Worm (Caenorhabditis elegans): ENCODE data around the gene ZK673.1.

Gene ZK673.1

DNA sequence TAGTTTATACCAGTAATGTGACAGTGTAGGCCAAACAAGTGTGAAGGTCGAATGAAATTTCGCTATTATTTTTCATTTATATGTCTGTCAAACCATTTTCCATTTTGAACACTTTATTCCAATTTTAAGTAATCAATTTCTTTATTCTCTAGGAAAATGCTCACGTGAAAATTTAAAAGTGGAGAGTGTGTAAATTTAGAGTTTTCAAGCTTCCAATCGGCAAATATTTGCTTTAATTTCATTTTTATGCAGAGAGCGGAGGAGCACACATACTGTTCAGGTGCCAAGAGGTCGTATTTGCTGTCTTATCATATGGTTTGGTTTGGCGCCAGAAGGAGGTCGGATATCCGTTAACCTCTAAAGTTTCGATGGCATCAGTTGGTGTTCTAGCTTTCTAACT lies 3.9 kb downstream of the ZK673.1 start:
- TF ChIP-seq scrt-1 (GFP tag; IDR thresholded peaks at IDR 0.05) (no peak), sea-1 (GFP tag; conservative IDR thresholded peaks at IDR 0.05) (no peak)

DNA sequence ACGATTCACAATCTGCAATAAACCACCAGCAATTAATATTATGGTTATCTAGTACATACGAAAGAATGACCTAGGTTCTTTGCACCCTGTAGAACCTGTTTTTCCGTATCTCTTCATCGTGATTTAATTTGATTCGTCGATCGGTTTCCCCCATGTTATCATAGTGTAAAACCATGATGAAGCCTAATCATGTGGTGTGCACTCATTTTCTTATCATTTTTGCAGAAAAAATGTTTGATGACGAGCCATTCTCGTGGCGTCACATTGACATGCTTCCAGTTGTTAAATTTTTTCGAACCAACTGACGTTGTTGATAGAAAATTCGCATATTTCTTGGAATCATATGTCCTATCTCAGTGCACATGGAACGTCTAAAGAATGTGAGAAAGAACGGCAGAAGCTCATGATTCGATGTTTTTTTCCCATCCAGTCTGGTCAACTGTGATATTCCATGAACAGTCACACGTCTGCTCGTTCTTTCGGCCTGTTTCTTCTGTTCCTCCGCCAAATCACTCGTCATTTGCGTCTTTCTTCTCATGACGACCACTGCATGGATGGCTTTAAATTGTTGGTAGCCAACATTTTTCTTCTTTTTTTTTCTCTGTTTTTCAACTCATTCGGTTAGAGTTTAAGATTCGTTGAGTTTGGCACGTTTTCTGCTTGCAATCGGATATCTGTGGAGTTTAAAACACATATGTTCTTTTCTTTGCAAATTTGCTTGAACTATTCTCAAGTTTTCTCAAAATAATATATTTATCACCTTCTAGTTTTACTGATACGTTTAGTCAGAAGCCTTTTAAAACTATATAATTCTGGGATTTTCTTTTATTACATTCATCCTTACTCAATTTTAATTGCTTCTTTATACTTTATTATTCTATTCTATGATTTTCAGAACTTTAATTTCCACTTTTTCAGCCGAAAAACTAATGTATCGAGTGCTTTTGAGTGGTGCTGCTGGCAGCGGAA lies 4.7 kb downstream of the ZK673.1 start, which contains the start of gene ZK673.2:
TSS of gene ZK673.2 (plus strand) at position 919 of the 969 bp plus-strand sequence.
- TF ChIP-seq pes-1 (GFP tag; IDR thresholded peaks at IDR 0.05) (no peak), F13C5.2 (tag; optimal IDR thresholded peaks at IDR 0.05) (no peak), ceh-13 (GFP tag; optimal IDR thresholded peaks at IDR 0.05) (no peak), hnd-1 (tag; optimal IDR thresholded peaks at IDR 0.05) (no peak), tbx-11 (GFP tag; IDR thresholded peaks at IDR 0.05) (no peak), scrt-1 (GFP tag; IDR thresholded peaks at IDR 0.05) (no peak), B0310.2 (tag; optimal IDR thresholded peaks at IDR 0.05) (no peak)

DNA sequence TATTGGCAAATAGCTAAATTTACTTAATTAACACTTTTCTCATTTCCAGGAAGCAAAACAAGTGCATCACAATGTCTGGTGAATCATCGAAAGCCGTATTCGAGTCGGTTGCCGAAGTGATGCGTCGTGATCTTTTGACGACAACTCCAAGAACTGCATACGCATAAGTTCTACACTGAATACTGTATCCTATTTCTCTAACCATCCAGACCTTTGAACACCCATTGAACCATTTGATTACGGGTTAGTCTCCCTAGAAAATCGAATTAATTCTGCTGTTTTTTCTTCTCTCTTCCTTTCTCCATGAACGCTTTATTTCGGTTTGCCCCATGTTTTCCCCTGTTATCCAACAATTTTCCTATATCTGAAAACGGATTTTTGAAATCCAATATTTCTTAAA lies 6.8 kb downstream of the ZK673.1 start, which contains the start of gene lin-56:
TSS of gene lin-56 (plus strand) at position 301 of the 400 bp plus-strand sequence.
- TF ChIP-seq tbx-37 (GFP tag; conservative IDR thresholded peaks at IDR 0.05) (no peak), tra-4 (tag; optimal IDR thresholded peaks at IDR 0.05) (no peak), aly-1 (tag; optimal IDR thresholded peaks at IDR 0.05) (no peak), scrt-1 (GFP tag; IDR thresholded peaks at IDR 0.05) (no peak), pes-1 (GFP tag; IDR thresholded peaks at IDR 0.05) (no peak), B0310.2 (tag; optimal IDR thresholded peaks at IDR 0.05) (no peak), hnd-1 (tag; optimal IDR thresholded peaks at IDR 0.05) (no peak), hmbx-1 (tag; optimal IDR thresholded peaks at IDR 0.05) (no peak), ets-7 (tag; optimal IDR thresholded peaks at IDR 0.05) (no peak), flt-1 (GFP tag; IDR thresholded peaks at IDR 0.05) (no peak), hmg-4 (GFP tag; optimal IDR thresholded peaks at IDR 0.05) (no peak), F13C5.2 (tag; optimal IDR thresholded peaks at IDR 0.05) (no peak), tbx-11 (GFP tag; IDR thresholded peaks at IDR 0.05) (no peak), sea-1 (GFP tag; conservative IDR thresholded peaks at IDR 0.05) (no peak), ceh-36 (tag; optimal IDR thresholded peaks at IDR 0.05) (no peak), ama-1 (optimal IDR thresholded peaks at IDR 0.05) (no peak), ceh-13 (GFP tag; optimal IDR thresholded peaks at IDR 0.05) (no peak)

DNA sequence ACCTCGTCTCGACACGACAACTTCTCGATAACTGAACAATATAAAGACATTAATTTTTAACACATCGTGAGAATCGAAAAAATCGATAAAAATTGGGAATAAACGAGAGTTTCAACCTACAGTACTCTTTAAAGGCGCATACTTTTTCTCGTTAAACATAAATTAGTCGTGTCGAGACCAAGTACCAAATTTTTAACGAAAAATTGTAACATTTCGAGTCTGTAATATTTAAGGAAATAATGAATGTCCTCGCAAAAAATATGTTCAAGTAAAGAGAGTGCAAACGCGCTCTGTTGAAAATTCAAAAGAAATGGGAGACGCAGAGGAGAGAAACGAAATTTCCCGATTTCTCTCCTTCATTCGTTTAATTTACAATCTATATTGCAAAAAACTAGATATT lies 7.4 kb downstream of the ZK673.1 start:
- TF ChIP-seq ceh-13 (GFP tag; optimal IDR thresholded peaks at IDR 0.05): no peak
- no peak for TF ChIP-seq aly-1 (tag; optimal IDR thresholded peaks at IDR 0.05)
- TF ChIP-seq hmg-4 (GFP tag; optimal IDR thresholded peaks at IDR 0.05): no peak
- TF ChIP-seq ama-1 (optimal IDR thresholded peaks at IDR 0.05): no peak
- TF ChIP-seq pes-1 (GFP tag; IDR thresholded peaks at IDR 0.05): no peak
- TF ChIP-seq tbx-37 (GFP tag; conservative IDR thresholded peaks at IDR 0.05): no peak
- TF ChIP-seq tra-4 (tag; optimal IDR thresholded peaks at IDR 0.05): no peak
- no peak for TF ChIP-seq ets-7 (tag; optimal IDR thresholded peaks at IDR 0.05)
- TF ChIP-seq tbx-11 (GFP tag; IDR thresholded peaks at IDR 0.05): no peak
- no peak for TF ChIP-seq sea-1 (GFP tag; conservative IDR thresholded peaks at IDR 0.05)
- no peak for TF ChIP-seq hnd-1 (tag; optimal IDR thresholded peaks at IDR 0.05)
- no peak for TF ChIP-seq scrt-1 (GFP tag; IDR thresholded peaks at IDR 0.05)
- no peak for TF ChIP-seq F13C5.2 (tag; optimal IDR thresholded peaks at IDR 0.05)
- no peak for TF ChIP-seq hmbx-1 (tag; optimal IDR thresholded peaks at IDR 0.05)
- no peak for TF ChIP-seq flt-1 (GFP tag; IDR thresholded peaks at IDR 0.05)
- TF ChIP-seq B0310.2 (tag; optimal IDR thresholded peaks at IDR 0.05): no peak
- no peak for TF ChIP-seq ceh-36 (tag; optimal IDR thresholded peaks at IDR 0.05)

DNA sequence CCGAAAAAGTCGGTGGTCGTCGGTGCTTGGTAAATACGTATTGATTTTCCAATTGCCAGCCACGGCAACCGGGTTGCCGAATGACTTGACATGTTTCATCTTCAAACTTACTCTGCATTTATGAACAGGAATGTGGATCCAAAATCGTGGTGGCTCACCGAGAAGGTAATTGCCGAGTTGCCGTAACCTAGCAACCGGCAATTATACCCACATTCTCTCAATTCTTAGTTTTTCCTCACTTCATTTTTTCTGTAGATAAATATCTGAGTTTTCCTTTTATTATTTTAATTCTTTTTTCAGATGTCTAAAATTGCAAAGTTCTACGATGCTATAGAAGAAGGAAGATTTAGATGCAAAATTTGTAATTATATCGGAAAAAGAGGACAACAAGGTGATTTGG lies 9.7 kb downstream of the ZK673.1 start, which contains the start of gene ZK673.4:
TSS of gene ZK673.4 (plus strand) at position 301 of the 400 bp plus-strand sequence.
- TF ChIP-seq pes-1 (GFP tag; IDR thresholded peaks at IDR 0.05) (no peak), tbx-37 (GFP tag; conservative IDR thresholded peaks at IDR 0.05) (no peak), ets-7 (tag; optimal IDR thresholded peaks at IDR 0.05) (no peak), B0310.2 (tag; optimal IDR thresholded peaks at IDR 0.05) (no peak), ama-1 (optimal IDR thresholded peaks at IDR 0.05) (no peak), ceh-36 (tag; optimal IDR thresholded peaks at IDR 0.05) (no peak), flt-1 (GFP tag; IDR thresholded peaks at IDR 0.05) (no peak), tra-4 (tag; optimal IDR thresholded peaks at IDR 0.05) (no peak), hnd-1 (tag; optimal IDR thresholded peaks at IDR 0.05) (no peak), ceh-13 (GFP tag; optimal IDR thresholded peaks at IDR 0.05) (no peak), aly-1 (tag; optimal IDR thresholded peaks at IDR 0.05) (no peak), F13C5.2 (tag; optimal IDR thresholded peaks at IDR 0.05) (no peak), hmg-4 (GFP tag; optimal IDR thresholded peaks at IDR 0.05) (no peak), sea-1 (GFP tag; conservative IDR thresholded peaks at IDR 0.05) (no peak), tbx-11 (GFP tag; IDR thresholded peaks at IDR 0.05) (no peak), scrt-1 (GFP tag; IDR thresholded peaks at IDR 0.05) (no peak), hmbx-1 (tag; optimal IDR thresholded peaks at IDR 0.05) (no peak)

DNA sequence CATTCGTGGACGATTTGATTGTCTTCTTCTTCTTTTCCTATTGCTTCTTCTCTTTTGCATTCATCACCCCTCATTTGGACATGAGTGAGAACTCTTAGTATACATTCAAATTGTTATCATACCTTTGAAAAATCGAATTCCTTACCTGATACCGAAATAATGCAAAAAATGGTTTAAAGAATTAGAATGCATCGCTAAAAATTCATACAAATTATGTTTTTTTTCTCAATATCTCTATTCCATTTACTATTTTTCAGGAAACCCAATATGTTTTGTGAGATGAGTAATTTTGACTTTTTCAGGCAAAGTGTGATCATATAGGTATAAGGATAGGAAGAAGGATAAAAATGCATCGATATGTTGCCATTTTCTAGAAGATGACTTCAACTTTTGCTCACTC lies 14.0 kb downstream of the ZK673.1 start, which contains the start of gene ZK673.11:
TSS of gene ZK673.11 (plus strand) at position 301 of the 400 bp plus-strand sequence.
- no peak for TF ChIP-seq aly-1 (tag; optimal IDR thresholded peaks at IDR 0.05)
- TF ChIP-seq tbx-37 (GFP tag; conservative IDR thresholded peaks at IDR 0.05): no peak
- TF ChIP-seq B0310.2 (tag; optimal IDR thresholded peaks at IDR 0.05): no peak
- TF ChIP-seq ama-1 (optimal IDR thresholded peaks at IDR 0.05): no peak
- TF ChIP-seq hmg-4 (GFP tag; optimal IDR thresholded peaks at IDR 0.05): no peak
- TF ChIP-seq hmbx-1 (tag; optimal IDR thresholded peaks at IDR 0.05): no peak
- TF ChIP-seq scrt-1 (GFP tag; IDR thresholded peaks at IDR 0.05): no peak
- no peak for TF ChIP-seq tbx-11 (GFP tag; IDR thresholded peaks at IDR 0.05)
- TF ChIP-seq ceh-13 (GFP tag; optimal IDR thresholded peaks at IDR 0.05): no peak
- TF ChIP-seq F13C5.2 (tag; optimal IDR thresholded peaks at IDR 0.05): no peak
- no peak for TF ChIP-seq ceh-36 (tag; optimal IDR thresholded peaks at IDR 0.05)
- TF ChIP-seq hnd-1 (tag; optimal IDR thresholded peaks at IDR 0.05): no peak
- TF ChIP-seq tra-4 (tag; optimal IDR thresholded peaks at IDR 0.05): no peak
- TF ChIP-seq sea-1 (GFP tag; conservative IDR thresholded peaks at IDR 0.05): no peak
- TF ChIP-seq ets-7 (tag; optimal IDR thresholded peaks at IDR 0.05): no peak
- no peak for TF ChIP-seq pes-1 (GFP tag; IDR thresholded peaks at IDR 0.05)

Data from whole organism, early embryonic.